Worm (Caenorhabditis elegans) whole organism, L4 larva: Measurements from ENCODE around the gene C15H9.3.
A peak's percentile ranks its signal among the peaks of the same experiment; 100 is the strongest.

Experiments
- dmd-9 ChIP-seq: fragments of 200-800 bp; sonication (Bioruptor generic); IDR thresholded peaks from 2 replicates; pipeline ENCODE4 v1.3.6; 2022; ENCODE audit warnings: missing genetic modification reagents, missing genetic modification characterization, missing compliant biosample characterization
- dpl-1 ChIP-seq: fragments of 150-350 bp; optimal IDR thresholded peaks from 2 replicates; lab custom pipeline; 2014; ENCODE audit warnings: missing biosample characterization, missing genetic modification reagents, missing genetic modification characterization
- fkh-10 ChIP-seq: fragments of 150-350 bp; optimal IDR thresholded peaks from 2 replicates; lab custom pipeline; 2014; ENCODE audit warnings: missing biosample characterization, missing genetic modification reagents, missing genetic modification characterization
- nhr-111 ChIP-seq: fragments of 200-800 bp; sonication (Bioruptor generic); optimal IDR thresholded peaks from 2 replicates; lab custom pipeline; 2018; ENCODE audit warnings: mild to moderate bottlenecking, missing genetic modification characterization, missing compliant biosample characterization
- spr-1 ChIP-seq: sonication (generic microtip); optimal IDR thresholded peaks from 2 replicates; lab custom pipeline; 2016; ENCODE audit warnings: mild to moderate bottlenecking, missing genetic modification characterization, missing compliant biosample characterization
- unc-130 ChIP-seq: sonication (generic microtip); optimal IDR thresholded peaks from 2 replicates; lab custom pipeline; 2016; ENCODE audit warnings: missing genetic modification reagents, missing genetic modification characterization, missing compliant biosample characterization
- unc-62 ChIP-seq, 3 experiments: fragments of 150-350 bp in 1 of 3; sonication (generic microtip); optimal IDR thresholded peaks in 2 of 3; peaks in 1 of 3; 1 replicate in 1 of 3; 2 replicates in 2 of 3; lab custom pipeline; 2014 to 2017; ENCODE audit warnings: missing biosample characterization in 3 of 3, missing genetic modification characterization in 3 of 3, missing genetic modification reagents in 3 of 3, missing genotype in 1 of 3
- zip-11 ChIP-seq: fragments of 200-800 bp; sonication (Bioruptor generic); IDR thresholded peaks from 2 replicates; pipeline ENCODE4 v1.3.6; 2022; ENCODE audit warnings: missing genetic modification characterization, missing compliant biosample characterization

DNA sequence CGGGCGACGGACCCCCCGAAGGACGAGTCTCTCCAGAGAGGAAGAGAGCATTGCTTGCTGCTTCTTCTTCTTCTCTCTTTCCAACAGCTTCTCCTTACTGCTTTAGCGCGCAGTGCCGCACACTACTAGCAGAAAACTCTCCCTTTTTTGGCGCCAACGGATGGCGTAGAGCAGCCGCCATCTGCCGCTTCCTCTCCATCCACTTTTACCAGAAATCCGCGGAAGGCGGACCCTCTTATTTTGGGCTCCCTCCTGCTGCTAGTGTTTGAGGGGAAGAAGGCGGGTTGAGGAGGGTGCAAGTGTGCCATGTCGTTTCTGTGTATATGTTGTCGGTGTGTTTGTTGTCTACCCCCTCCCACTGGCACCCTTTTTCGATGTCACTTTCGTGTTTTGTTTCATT is 18.8 kb downstream of the C15H9.3 start:
- TF ChIP-seq dmd-9 (GFP tag; lab: Robert Waterston, UW): no peak
- no peak for TF ChIP-seq fkh-10 (GFP tag; lab: Kevin White, UChicago)
- TF ChIP-seq spr-1 (tag; lab: Kevin White, UChicago): no peak
- TF ChIP-seq dpl-1: no peak
- TF ChIP-seq unc-130: no peak
- TF ChIP-seq nhr-111 (GFP tag; lab: Kevin White, UChicago): no peak
- TF ChIP-seq zip-11: no peak
- TF ChIP-seq unc-62 (GFP tag; optimal IDR thresholded peaks at IDR 0.05 in 1 of 2; lab: Kevin White, UChicago): peak in 1 of 2 experiments; percentile 49
- TF ChIP-seq unc-62 (tag; optimal IDR thresholded peaks at IDR 0.05; lab: Kevin White, UChicago): no peak
